Worm (Caenorhabditis elegans) whole organism, dauer: ENCODE results near the gene vps-16.

Experiments
- unc-62 ChIP-seq: sonication (generic microtip); optimal IDR thresholded peaks from 2 replicates; lab custom pipeline; 2017; ENCODE audit warnings: missing biosample characterization, missing genetic modification reagents, missing genetic modification characterization

The vps-16 gene

ce11 chrIII:6453665-6454064 lies 20.6 kb downstream of the vps-16 start:
- no peak for TF ChIP-seq unc-62 (GFP tag; lab: Kevin White, UChicago)

- no peak for TF ChIP-seq unc-62 (GFP tag; lab: Kevin White, UChicago)
Measured at ce11 chrIII:6454183-6454582, 21.1 kb downstream of the vps-16 start, which contains the start of gene jhdm-1. Gene jhdm-1, plus strand, starts transcription at chrIII:6454483.

DNA sequence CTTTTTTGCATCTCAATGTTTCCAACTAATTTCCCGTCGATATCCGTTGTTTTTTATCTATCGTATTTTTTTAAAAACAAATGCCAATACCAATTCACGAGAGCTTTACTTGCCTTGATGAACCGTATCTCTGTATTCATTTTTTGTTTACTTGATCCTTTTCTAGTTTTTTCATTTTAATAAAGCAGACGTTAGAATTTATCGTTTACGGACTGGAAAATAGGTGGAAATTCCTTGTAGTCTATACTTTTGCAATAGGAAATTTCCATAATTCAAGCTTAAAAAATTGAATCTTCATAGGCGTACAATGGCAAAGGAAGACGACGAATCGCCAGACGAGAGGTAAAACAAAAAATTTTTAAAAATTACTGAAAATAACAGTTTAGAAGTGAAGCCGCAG lies 26.8 kb downstream of the vps-16 start, which contains the start of gene algn-1:
algn-1 (plus strand) TSS at position 301 of the 400 bp plus-strand sequence.
- no peak for TF ChIP-seq unc-62 (GFP tag; lab: Kevin White, UChicago)

ce11 chrIII:6462610-6463009 lies 29.6 kb downstream of the vps-16 start, which contains the start of gene T26A5.8:
Gene T26A5.8, minus strand, starts transcription at chrIII:6462856.
- no peak for TF ChIP-seq unc-62 (GFP tag; lab: Kevin White, UChicago)

- no peak for TF ChIP-seq unc-62 (GFP tag; lab: Kevin White, UChicago)
Measured at ce11 chrIII:6463679-6464078, 30.6 kb downstream of the vps-16 start, which contains the start of gene dlc-1. Gene dlc-1, minus strand, starts transcription at chrIII:6463779.

- no peak for TF ChIP-seq unc-62 (GFP tag; lab: Kevin White, UChicago)
Measured at ce11 chrIII:6464113-6464571, 31.1 kb downstream of the vps-16 start.

DNA sequence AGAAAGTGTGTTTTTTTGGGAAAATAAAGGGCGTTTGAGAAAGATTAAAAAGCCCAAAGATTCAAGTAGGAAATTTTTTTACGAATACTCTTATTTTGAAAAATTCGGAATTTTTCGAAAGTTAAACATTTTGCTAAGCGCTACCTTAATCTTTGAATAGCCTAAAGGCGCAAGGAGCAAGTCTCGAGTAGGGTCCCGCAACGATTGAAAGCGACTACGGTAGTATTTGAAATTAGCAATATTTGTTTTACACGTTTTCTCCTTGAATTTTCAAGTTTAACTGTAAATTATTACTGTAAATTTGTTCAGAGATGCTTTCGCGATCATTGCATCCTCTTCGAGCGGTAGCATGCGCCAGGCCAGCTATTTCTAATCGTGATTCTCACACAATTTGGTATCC lies 31.9 kb downstream of the vps-16 start, which contains the start of gene nduf-2.2:
nduf-2.2 (plus strand) TSS at position 310 of the 400 bp plus-strand sequence.
- TF ChIP-seq unc-62 (GFP tag; lab: Kevin White, UChicago): no peak

DNA sequence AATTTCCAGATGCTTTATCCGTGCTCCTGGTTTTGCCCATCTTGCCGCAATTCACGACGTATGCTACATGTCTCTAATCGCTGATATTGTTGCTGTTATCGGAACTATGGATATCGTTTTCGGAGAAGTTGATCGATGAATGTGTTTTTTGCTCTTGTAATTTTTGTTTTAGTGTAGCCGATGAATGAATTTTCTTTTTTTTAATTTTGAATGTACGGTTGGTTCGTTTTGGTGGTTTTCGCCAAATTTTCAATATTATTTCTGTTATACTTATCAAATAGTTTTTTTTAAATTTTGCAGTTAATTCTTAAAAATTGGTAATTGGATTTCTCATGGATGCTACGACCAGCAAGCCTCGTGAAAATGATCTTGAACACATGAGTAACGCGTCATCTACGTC lies 34.0 kb downstream of the vps-16 start, which contains the start of gene T26A5.2:
T26A5.2 (plus strand) TSS at position 301 of the 400 bp plus-strand sequence.
- TF ChIP-seq unc-62 (GFP tag; lab: Kevin White, UChicago): no peak

DNA sequence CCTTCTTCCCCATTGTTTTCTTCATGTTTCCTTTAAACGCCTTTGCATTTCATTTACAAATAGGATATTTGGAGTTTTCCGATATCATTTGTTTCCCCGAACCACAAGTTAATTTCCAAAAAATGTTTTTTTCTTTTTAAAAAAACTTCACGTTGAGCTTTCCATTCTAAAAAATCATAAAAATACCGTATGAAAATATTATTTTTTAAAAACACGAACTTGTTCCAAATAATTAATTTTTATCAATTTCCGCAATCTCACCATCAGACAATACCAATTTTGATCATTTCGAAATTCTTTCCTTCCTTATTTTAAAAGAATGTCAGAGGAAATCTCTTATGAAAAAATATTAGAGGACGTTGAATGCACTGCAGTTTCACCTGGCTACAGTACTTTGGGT lies 38.4 kb downstream of the vps-16 start, which contains the start of gene wht-6:
wht-6 (plus strand) TSS at position 301 of the 400 bp plus-strand sequence.
- TF ChIP-seq unc-62 (GFP tag; lab: Kevin White, UChicago): no peak

DNA sequence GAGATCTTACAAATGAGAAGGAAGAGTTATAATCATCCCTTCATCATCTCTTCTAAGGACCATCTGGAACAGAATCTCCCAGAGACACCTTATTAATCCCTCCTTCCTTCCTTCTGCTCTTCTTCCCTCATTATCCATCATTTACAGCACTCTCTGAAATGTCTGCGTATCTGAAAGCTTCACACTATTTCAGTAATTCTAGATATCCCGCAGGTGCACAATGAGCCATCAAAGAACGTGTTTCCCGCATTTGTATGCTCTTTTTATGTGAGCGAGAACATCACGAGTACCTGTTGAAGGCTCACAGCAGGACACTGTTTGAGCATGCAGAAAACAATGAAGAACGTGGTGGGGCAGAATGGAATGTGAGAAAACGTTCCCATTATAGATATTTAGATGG lies 43.3 kb downstream of the vps-16 start:
- TF ChIP-seq unc-62 (GFP tag; lab: Kevin White, UChicago): no peak

DNA sequence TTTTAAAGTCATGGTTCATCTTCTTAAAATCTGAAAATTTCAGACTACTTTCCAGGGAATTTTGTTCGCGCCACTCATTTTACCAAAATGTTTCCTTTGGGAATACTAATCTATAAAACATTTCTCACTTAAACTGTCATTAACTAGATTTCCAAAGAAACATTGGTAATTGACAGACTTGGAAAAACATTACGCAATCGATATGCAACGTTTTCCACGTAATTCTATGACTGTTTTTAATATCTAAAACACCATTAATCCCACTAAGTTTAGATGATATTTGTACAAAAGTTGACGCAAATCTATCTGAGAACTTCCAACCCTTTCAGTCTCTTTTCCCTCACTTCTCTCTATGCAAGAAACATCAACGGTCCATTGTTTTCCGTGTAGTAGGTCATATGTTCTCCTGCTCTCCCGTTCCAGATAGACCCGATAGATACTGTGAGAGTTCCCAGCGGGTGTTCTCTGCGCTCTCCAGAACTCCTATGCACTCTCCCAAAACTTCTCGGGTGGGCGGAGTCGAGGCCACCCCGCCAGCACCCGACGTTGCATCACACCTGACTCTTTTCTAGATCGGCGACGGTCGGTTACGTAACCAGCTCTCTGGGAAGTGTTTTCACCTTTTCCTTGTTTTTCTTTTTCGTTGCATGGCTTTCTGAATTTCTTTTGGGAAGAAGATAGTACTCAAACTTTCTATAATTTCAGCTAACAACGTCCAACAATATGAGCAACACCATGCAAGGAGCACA lies 45.4 kb downstream of the vps-16 start, which contains the start of gene zip-8:
zip-8 (plus strand) TSS at position 700 of the 749 bp plus-strand sequence.
- no peak for TF ChIP-seq unc-62 (GFP tag; lab: Kevin White, UChicago)

DNA sequence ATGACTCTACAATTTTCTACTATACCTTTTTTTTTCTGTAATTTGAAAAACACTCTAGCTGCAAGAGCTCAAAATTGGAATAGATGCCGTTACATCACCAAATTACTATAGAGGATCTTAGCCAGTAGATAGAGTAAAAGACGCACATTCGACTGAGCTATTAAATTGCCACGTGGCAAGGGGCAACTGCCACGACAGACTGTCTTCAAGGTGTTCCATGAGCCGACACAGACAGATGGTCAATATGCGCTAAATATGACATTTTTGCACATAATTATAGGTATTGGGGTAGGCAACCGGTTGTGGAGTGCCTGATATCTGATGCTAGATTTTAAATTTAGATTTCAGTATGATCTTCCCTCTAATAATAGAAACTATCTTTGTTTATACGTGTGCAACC lies 46.4 kb downstream of the vps-16 start:
- TF ChIP-seq unc-62 (GFP tag; lab: Kevin White, UChicago): no peak

DNA sequence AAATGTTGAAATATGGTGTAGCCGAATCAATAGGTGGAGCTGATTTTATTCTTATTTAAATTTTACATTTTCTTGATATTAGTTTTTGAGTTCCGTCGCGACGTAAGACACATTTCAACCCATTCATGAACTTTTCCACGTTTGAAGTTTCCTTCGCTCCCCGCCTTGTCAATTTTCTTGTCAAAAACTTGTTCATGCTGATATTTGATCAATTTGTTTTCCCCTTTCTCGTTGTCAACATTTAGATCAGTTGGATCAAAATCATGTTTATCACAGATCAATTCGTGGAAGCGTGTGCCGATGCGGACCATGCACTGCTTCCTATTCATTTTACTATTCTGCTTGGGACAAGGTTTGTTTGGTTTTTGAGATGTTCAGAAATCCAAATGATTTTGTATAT lies 49.9 kb downstream of the vps-16 start, which contains the start of gene chtb-2:
chtb-2 (plus strand) TSS at position 301 of the 400 bp plus-strand sequence.
- TF ChIP-seq unc-62 (GFP tag; lab: Kevin White, UChicago): no peak
